Fruit fly (Drosophila melanogaster) whole organism, embryonic: ENCODE results near the gene CG33489.

Experiments used
- Adf1 ChIP-seq: fragments of 200-800 bp; sonication (Bioruptor generic); IDR thresholded peaks from 2 replicates; pipeline ENCODE4 v1.3.6; 2022; ENCODE audit warnings: missing biosample characterization, missing genetic modification characterization
- Aef1 ChIP-seq: fragments of 200-800 bp; sonication (Bioruptor generic); IDR thresholded peaks from 3 replicates; pipeline ENCODE4 v1.3.6; 2022; ENCODE audit warnings: missing biosample characterization, missing genetic modification characterization
- Bdp1 ChIP-seq: fragments of 200-800 bp; sonication (Bioruptor generic); optimal IDR thresholded peaks from 3 replicates; lab custom pipeline; 2016; ENCODE audit warnings: missing biosample characterization, missing genetic modification characterization
- CG13424 ChIP-seq: fragments of 200-800 bp; sonication (Bioruptor generic); optimal IDR thresholded peaks from 2 replicates; lab custom pipeline; 2019; ENCODE audit warnings: missing biosample characterization, mild to moderate bottlenecking, missing genetic modification characterization, moderate library complexity
- CG13894 ChIP-seq: fragments of 200-800 bp; sonication (Bioruptor generic); optimal IDR thresholded peaks from 3 replicates; lab custom pipeline; 2018; ENCODE audit warnings: missing biosample characterization, mild to moderate bottlenecking, missing genetic modification characterization, moderate library complexity
- CG14014 ChIP-seq: fragments of 200-800 bp; sonication (Bioruptor generic); IDR thresholded peaks from 2 replicates; pipeline ENCODE4 v1.3.6; 2022; ENCODE audit warnings: missing biosample characterization, missing genetic modification characterization
- CG15011 ChIP-seq: fragments of 200-800 bp; sonication (Bioruptor generic); optimal IDR thresholded peaks from 3 replicates; lab custom pipeline; 2018; ENCODE audit warnings: missing biosample characterization, mild to moderate bottlenecking, missing genetic modification characterization
- CG15601 ChIP-seq: fragments of 200-800 bp; sonication (Bioruptor generic); optimal IDR thresholded peaks from 3 replicates; lab custom pipeline; 2019; ENCODE audit warnings: missing biosample characterization, mild to moderate bottlenecking, missing genetic modification characterization, moderate library complexity
- CG18476 ChIP-seq: fragments of 200-800 bp; sonication (Bioruptor generic); optimal IDR thresholded peaks from 2 replicates; lab custom pipeline; 2016; ENCODE audit warnings: missing biosample characterization, mild to moderate bottlenecking, missing genetic modification characterization
- CG2199 ChIP-seq: fragments of 200-800 bp; sonication (Bioruptor generic); IDR thresholded peaks from 3 replicates; pipeline ENCODE4 v1.3.6; 2022; ENCODE audit warnings: missing biosample characterization, missing genetic modification characterization
- CG30403 ChIP-seq: fragments of 200-800 bp; sonication (Bioruptor generic); optimal IDR thresholded peaks from 3 replicates; lab custom pipeline; 2016; ENCODE audit warnings: missing biosample characterization, missing genetic modification characterization
- CG3847 ChIP-seq: fragments of 200-800 bp; sonication (Bioruptor generic); IDR thresholded peaks from 2 replicates; pipeline ENCODE4 v1.3.6; 2022; ENCODE audit warnings: missing biosample characterization, missing genetic modification characterization
- CG4707 ChIP-seq: fragments of 200-800 bp; sonication (Bioruptor generic); optimal IDR thresholded peaks from 2 replicates; lab custom pipeline; 2018; ENCODE audit warnings: missing biosample characterization, mild to moderate bottlenecking, missing genetic modification characterization, moderate library complexity
- CG6813 ChIP-seq: fragments of 200-800 bp; sonication (Bioruptor generic); optimal IDR thresholded peaks from 2 replicates; lab custom pipeline; 2017; ENCODE audit warnings: missing biosample characterization, missing genetic modification characterization, mild to moderate bottlenecking, moderate library complexity, missing genetic modification reagents
- CG8359 ChIP-seq: fragments of 200-800 bp; sonication (Bioruptor generic); optimal IDR thresholded peaks from 2 replicates; lab custom pipeline; 2017; ENCODE audit warnings: missing biosample characterization, mild to moderate bottlenecking, missing genetic modification characterization, borderline replicate concordance
- CG9727 ChIP-seq: fragments of 200-800 bp; sonication (Bioruptor generic); optimal IDR thresholded peaks from 3 replicates; lab custom pipeline; 2017; ENCODE audit warnings: missing biosample characterization, mild to moderate bottlenecking, missing genetic modification characterization
- E2f2 ChIP-seq: fragments of 200-800 bp; sonication (Bioruptor generic); IDR thresholded peaks from 2 replicates; pipeline ENCODE4 v1.3.6; 2022; ENCODE audit warnings: missing biosample characterization, missing genetic modification characterization
- Fer1 ChIP-seq: fragments of 200-800 bp; sonication (Bioruptor generic); optimal IDR thresholded peaks from 2 replicates; lab custom pipeline; 2017; ENCODE audit warnings: missing biosample characterization, mild to moderate bottlenecking, missing genetic modification characterization
- HHEX ChIP-seq: fragments of 200-800 bp; sonication (Bioruptor generic); optimal IDR thresholded peaks from 3 replicates; lab custom pipeline; 2017; ENCODE audit warnings: missing biosample characterization, mild to moderate bottlenecking, missing genetic modification characterization, missing genetic modification reagents
- HLH54F ChIP-seq: fragments of 200-800 bp; sonication (Bioruptor generic); optimal IDR thresholded peaks from 3 replicates; lab custom pipeline; 2016; ENCODE audit warnings: missing biosample characterization, missing genetic modification characterization
- Hand ChIP-seq: fragments of 200-800 bp; sonication (Bioruptor generic); optimal IDR thresholded peaks from 2 replicates; lab custom pipeline; 2017; ENCODE audit warnings: mild to moderate bottlenecking, missing biosample characterization, missing genetic modification reagents, missing genetic modification characterization
- Hmx ChIP-seq: fragments of 200-800 bp; sonication (Bioruptor generic); optimal IDR thresholded peaks from 2 replicates; lab custom pipeline; 2016; ENCODE audit warnings: missing biosample characterization, missing genetic modification characterization
- Jarid2 ChIP-seq: fragments of 200-800 bp; sonication (Bioruptor generic); optimal IDR thresholded peaks from 3 replicates; lab custom pipeline; 2017; ENCODE audit warnings: mild to moderate bottlenecking, missing biosample characterization, missing genetic modification reagents, missing genetic modification characterization
- PHDP ChIP-seq: fragments of 200-800 bp; sonication (Bioruptor generic); optimal IDR thresholded peaks from 3 replicates; lab custom pipeline; 2018; ENCODE audit warnings: missing biosample characterization, mild to moderate bottlenecking, missing genetic modification characterization, moderate library complexity
- Ptx1 ChIP-seq: fragments of 200-800 bp; sonication (Bioruptor generic); IDR thresholded peaks from 2 replicates; pipeline ENCODE4 v1.3.6; 2022; ENCODE audit warnings: missing biosample characterization, missing genetic modification characterization
- Sin3A ChIP-seq: fragments of >200 bp; optimal IDR thresholded peaks from 2 replicates; lab custom pipeline; 2018
- Sox102F ChIP-seq: fragments of 200-800 bp; sonication (Bioruptor generic); optimal IDR thresholded peaks from 2 replicates; lab custom pipeline; 2018; ENCODE audit warnings: missing biosample characterization, mild to moderate bottlenecking, missing genetic modification characterization, moderate library complexity
- Spps ChIP-seq: fragments of 200-800 bp; sonication (Bioruptor generic); optimal IDR thresholded peaks from 2 replicates; lab custom pipeline; 2018; ENCODE audit warnings: missing biosample characterization, mild to moderate bottlenecking, missing genetic modification characterization
- Tbp ChIP-seq: fragments of >200 bp; optimal IDR thresholded peaks from 2 replicates; lab custom pipeline; 2018; ENCODE audit warnings: missing biosample characterization, missing genetic modification characterization
- cad ChIP-seq: fragments of >200 bp; optimal IDR thresholded peaks from 2 replicates; lab custom pipeline; 2017; ENCODE audit warnings: missing biosample characterization, missing genetic modification characterization
- crp ChIP-seq, 2 experiments: fragments of 200-800 bp; sonication (Bioruptor generic); optimal IDR thresholded peaks; 2 replicates in 1 of 2; 3 replicates in 1 of 2; lab custom pipeline; 2017; ENCODE audit warnings: missing biosample characterization in 2 of 2, missing genetic modification characterization in 2 of 2, mild to moderate bottlenecking in 1 of 2, moderate library complexity in 1 of 2
- dati ChIP-seq: fragments of 200-800 bp; sonication (Bioruptor generic); IDR thresholded peaks from 2 replicates; pipeline ENCODE4 v1.3.6; 2022; ENCODE audit warnings: missing biosample characterization, missing genetic modification characterization
- dmrt11E ChIP-seq: fragments of 200-800 bp; sonication (Bioruptor generic); optimal IDR thresholded peaks from 3 replicates; lab custom pipeline; 2018; ENCODE audit warnings: missing biosample characterization, mild to moderate bottlenecking, missing genetic modification characterization, moderate library complexity
- dysf ChIP-seq: fragments of 200-800 bp; sonication (Bioruptor generic); IDR thresholded peaks from 3 replicates; pipeline ENCODE4 v1.3.6; 2022; ENCODE audit warnings: missing biosample characterization, missing genetic modification characterization
- ham ChIP-seq: fragments of 200-800 bp; sonication (Bioruptor generic); IDR thresholded peaks from 2 replicates; pipeline ENCODE4 v1.3.6; 2022; ENCODE audit warnings: missing biosample characterization, missing genetic modification characterization
- kah ChIP-seq: fragments of 200-800 bp; sonication (Bioruptor generic); optimal IDR thresholded peaks from 2 replicates; lab custom pipeline; 2018; ENCODE audit warnings: missing biosample characterization, mild to moderate bottlenecking, missing genetic modification characterization
- klu ChIP-seq: fragments of 200-800 bp; sonication (Bioruptor generic); IDR thresholded peaks from 2 replicates; pipeline ENCODE4 v1.3.6; 2022; ENCODE audit warnings: missing biosample characterization, missing genetic modification characterization
- kni ChIP-seq: fragments of 200-800 bp; sonication (Bioruptor generic); optimal IDR thresholded peaks from 3 replicates; lab custom pipeline; 2017; ENCODE audit warnings: mild to moderate bottlenecking, missing biosample characterization, missing genetic modification reagents, missing genetic modification characterization
- lilli ChIP-seq: fragments of 200-800 bp; sonication (Bioruptor generic); optimal IDR thresholded peaks from 3 replicates; lab custom pipeline; 2016; ENCODE audit warnings: missing biosample characterization, missing genetic modification characterization
- lola ChIP-seq, 3 experiments: fragments of >200 bp in 2 of 3; fragments of 200-800 bp in 1 of 3; sonication (Bioruptor generic) in 1 of 3; optimal IDR thresholded peaks; 2 replicates each; lab custom pipeline; 2017 to 2019; ENCODE audit warnings: missing biosample characterization in 3 of 3, missing genetic modification characterization in 3 of 3, mild to moderate bottlenecking in 1 of 3, moderate library complexity in 1 of 3
- odd ChIP-seq: fragments of 200-800 bp; sonication (Bioruptor generic); optimal IDR thresholded peaks from 2 replicates; lab custom pipeline; 2017; ENCODE audit warnings: missing biosample characterization, mild to moderate bottlenecking, missing genetic modification characterization
- p53 ChIP-seq: fragments of 200-800 bp; sonication (Bioruptor generic); optimal IDR thresholded peaks from 2 replicates; lab custom pipeline; 2016; ENCODE audit warnings: missing biosample characterization, missing genetic modification characterization
- peb ChIP-seq: fragments of 200-800 bp; sonication (Bioruptor generic); IDR thresholded peaks from 2 replicates; pipeline ENCODE4 v1.3.6; 2022; ENCODE audit warnings: missing biosample characterization, missing genetic modification characterization
- pum ChIP-seq: fragments of 200-800 bp; sonication (Bioruptor generic); optimal IDR thresholded peaks from 2 replicates; lab custom pipeline; 2016; ENCODE audit warnings: missing biosample characterization, missing genetic modification characterization
- run ChIP-seq: fragments of 200-800 bp; sonication (Bioruptor generic); optimal IDR thresholded peaks from 3 replicates; lab custom pipeline; 2018; ENCODE audit warnings: missing biosample characterization, mild to moderate bottlenecking, missing genetic modification characterization
- sd ChIP-seq: fragments of 200-800 bp; sonication (Bioruptor generic); optimal IDR thresholded peaks from 3 replicates; lab custom pipeline; 2018; ENCODE audit warnings: missing biosample characterization, mild to moderate bottlenecking, missing genetic modification characterization, moderate library complexity
- slbo ChIP-seq: fragments of 200-800 bp; sonication (Bioruptor generic); IDR thresholded peaks from 2 replicates; pipeline ENCODE4 v1.3.6; 2022; ENCODE audit warnings: missing biosample characterization, missing genetic modification characterization
- sqz ChIP-seq: fragments of 200-800 bp; sonication (Bioruptor generic); optimal IDR thresholded peaks from 3 replicates; lab custom pipeline; 2018; ENCODE audit warnings: missing biosample characterization, mild to moderate bottlenecking, missing genetic modification characterization
- sr ChIP-seq: fragments of 200-800 bp; sonication (Bioruptor generic); IDR thresholded peaks from 3 replicates; pipeline ENCODE4 v1.3.6; 2022; ENCODE audit warnings: missing biosample characterization, missing genetic modification characterization
- sug ChIP-seq: fragments of 200-800 bp; optimal IDR thresholded peaks from 2 replicates; lab custom pipeline; 2019; ENCODE audit warnings: missing biosample characterization, mild to moderate bottlenecking, missing genetic modification characterization, moderate library complexity
- tna ChIP-seq: fragments of 200-800 bp; sonication (Bioruptor generic); IDR thresholded peaks from 2 replicates; pipeline ENCODE4 v1.3.6; 2022; ENCODE audit warnings: missing biosample characterization, missing genetic modification characterization; ENCODE audit not compliant: partially characterized antibody
- usp ChIP-seq: fragments of >200 bp; optimal IDR thresholded peaks from 2 replicates; lab custom pipeline; 2017; ENCODE audit warnings: missing biosample characterization, missing genetic modification characterization

Gene CG33489

dm6 chr3L:11536132-11536531 is 40.7 kb downstream of the CG33489 start (continued):
- peak; percentile 49; the same call in 1 of the 2 replicates for TF ChIP-seq slbo (GFP tag; lab: Robert Waterston, UW)
- no peak for TF ChIP-seq Hmx (GFP tag; lab: Kevin White, UChicago)
- no peak for TF ChIP-seq kni
- no peak for TF ChIP-seq CG15601 (tag; lab: Kevin White, UChicago)
- TF ChIP-seq CG3847 (GFP tag; lab: Robert Waterston, UW): no peak
- no peak for TF ChIP-seq sug (tag; lab: Kevin White, UChicago)
- no peak for TF ChIP-seq lilli (GFP tag; lab: Kevin White, UChicago)
- no peak for TF ChIP-seq Adf1 (GFP tag; lab: Robert Waterston, UW)
- TF ChIP-seq odd (GFP tag; lab: Kevin White, UChicago): no peak
- no peak for TF ChIP-seq CG9727 (GFP tag; lab: Kevin White, UChicago)
- no peak for TF ChIP-seq dmrt11E (tag; lab: Kevin White, UChicago)
- peak; percentile 20 for TF ChIP-seq Fer1 (GFP tag; lab: Kevin White, UChicago)
- TF ChIP-seq CG4707 (GFP tag; lab: Kevin White, UChicago): no peak
- TF ChIP-seq tna (GFP tag; lab: Robert Waterston, UW): no peak
- no peak for TF ChIP-seq ham
- no peak for TF ChIP-seq CG14014 (GFP tag; lab: Robert Waterston, UW)
- no peak for TF ChIP-seq Spps (tag; lab: Kevin White, UChicago)
- TF ChIP-seq CG2199 (GFP tag; lab: Robert Waterston, UW): no peak
- TF ChIP-seq CG30403 (GFP tag; lab: Kevin White, UChicago): no peak
- no peak for TF ChIP-seq cad
- no peak for TF ChIP-seq usp (GFP tag; lab: Kevin White, UChicago)
- no peak for TF ChIP-seq lola (GFP tag; optimal IDR thresholded peaks at IDR 0.05; lab: Kevin White, UChicago)
- TF ChIP-seq dati (GFP tag; lab: Robert Waterston, UW): no peak
- no peak for TF ChIP-seq Hand
- no peak for TF ChIP-seq kah (GFP tag; lab: Kevin White, UChicago)
- TF ChIP-seq CG18476: no peak
- TF ChIP-seq HHEX (GFP tag; lab: Kevin White, UChicago): no peak
- TF ChIP-seq HLH54F: no peak
- no peak for TF ChIP-seq Jarid2 (GFP tag; lab: Kevin White, UChicago)
- TF ChIP-seq sr: no peak
- peak; percentile 16; the same call in 1 of the 3 replicates for TF ChIP-seq Aef1 (GFP tag; lab: Robert Waterston, UW)
- TF ChIP-seq Sox102F (GFP tag; lab: Kevin White, UChicago): peak; percentile 47
- no peak for TF ChIP-seq CG8359 (GFP tag; lab: Kevin White, UChicago)
- no peak for TF ChIP-seq p53 (GFP tag; lab: Kevin White, UChicago)
- no peak for TF ChIP-seq peb
- TF ChIP-seq PHDP: peak; percentile 11
- TF ChIP-seq Ptx1 (GFP tag; lab: Robert Waterston, UW): peak; percentile 54
- TF ChIP-seq CG13894 (tag; lab: Kevin White, UChicago): no peak
- no peak for TF ChIP-seq Sin3A
- TF ChIP-seq run (tag; lab: Kevin White, UChicago): no peak
- TF ChIP-seq dysf (GFP tag; lab: Robert Waterston, UW): no peak
- TF ChIP-seq Bdp1 (GFP tag; lab: Kevin White, UChicago): no peak
- TF ChIP-seq crp (GFP tag; optimal IDR thresholded peaks at IDR 0.05; lab: Kevin White, UChicago): no peak
- no peak for TF ChIP-seq CG13424
- no peak for TF ChIP-seq pum (GFP tag; lab: Kevin White, UChicago)
- no peak for TF ChIP-seq CG15011 (GFP tag; lab: Kevin White, UChicago)
- peak; percentile 25; the same call in 1 of the 2 replicates for TF ChIP-seq E2f2 (GFP tag; lab: Robert Waterston, UW)
- no peak for TF ChIP-seq CG6813 (GFP tag; lab: Kevin White, UChicago)
- TF ChIP-seq klu (GFP tag; lab: Robert Waterston, UW): no peak
- TF ChIP-seq sqz (GFP tag; lab: Kevin White, UChicago): no peak
- no peak for TF ChIP-seq sd (tag; lab: Kevin White, UChicago)
- no peak for TF ChIP-seq Tbp (GFP tag; lab: Kevin White, UChicago)
